Fruit fly (Drosophila melanogaster): ENCODE data around the gene CG3402.

The CG3402 gene

DNA sequence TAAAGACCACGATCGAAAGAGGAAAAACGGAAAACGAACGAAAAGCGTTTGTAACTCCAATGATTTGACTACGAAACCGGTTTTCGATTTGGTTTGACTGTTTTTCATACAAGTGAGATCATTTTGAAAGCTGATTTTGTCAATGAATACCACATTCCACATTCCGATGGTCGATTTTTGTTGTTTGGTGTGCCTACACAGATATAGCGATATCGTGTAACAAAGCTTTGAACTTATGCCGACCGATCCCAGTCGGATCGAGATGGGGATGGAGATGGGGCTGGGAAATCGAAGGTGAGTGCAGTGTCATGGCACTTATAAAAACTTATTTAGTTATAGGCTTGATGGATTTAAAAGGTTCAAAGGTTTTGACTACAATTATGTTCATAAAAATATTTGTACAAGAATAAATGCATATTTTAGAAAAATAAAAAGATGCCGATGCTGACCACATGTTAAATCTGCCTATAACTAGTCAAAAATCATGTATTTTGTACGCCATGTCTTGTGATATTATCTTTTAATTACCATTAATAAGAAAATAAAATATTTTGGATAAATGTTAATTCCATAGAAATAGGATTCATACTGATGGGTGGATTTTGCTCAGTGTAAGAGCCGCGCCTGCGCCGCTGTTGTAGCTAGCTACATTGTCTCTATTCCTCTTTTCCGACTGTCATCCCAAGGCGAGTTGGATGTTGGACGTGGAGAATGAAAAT lies 10.4 kb downstream of the CG3402 start (continued):
- no peak for TF ChIP-seq pb (GFP tag; optimal IDR thresholded peaks at IDR 0.05)
- peak; percentile 51 for TF ChIP-seq CG18619 (GFP tag; optimal IDR thresholded peaks at IDR 0.05)
- TF ChIP-seq E2f2 (GFP tag; IDR thresholded peaks at IDR 0.05) = peak; percentile 14; the same call in 1 of the 2 replicates
- TF ChIP-seq CG2889 (GFP tag; IDR thresholded peaks at IDR 0.05) = 0 out of 3 replicates have a peak, but pooled peaks have one; percentile 24
- TF ChIP-seq ato (GFP tag; IDR thresholded peaks at IDR 0.05; ENCODE audit: partially characterized antibody) = no peak
- TF ChIP-seq Abd-B (GFP tag; optimal IDR thresholded peaks at IDR 0.05) = no peak
- no peak for TF ChIP-seq CG3163 (GFP tag; optimal IDR thresholded peaks at IDR 0.05)
- no peak for TF ChIP-seq Hr78 (GFP tag; optimal IDR thresholded peaks at IDR 0.05)
- peak; percentile 3 for TF ChIP-seq CG8290 (GFP tag; optimal IDR thresholded peaks at IDR 0.05)
- no peak for TF ChIP-seq CG8290 (tag; optimal IDR thresholded peaks at IDR 0.05)
- TF ChIP-seq CG17912 (GFP tag; optimal IDR thresholded peaks at IDR 0.05) = no peak
- peak; percentile 22 for TF ChIP-seq CG10462 (GFP tag; optimal IDR thresholded peaks at IDR 0.05)
- TF ChIP-seq Hsf (GFP tag; optimal IDR thresholded peaks at IDR 0.05) = no peak
- no peak for TF ChIP-seq CG8089 (GFP tag; optimal IDR thresholded peaks at IDR 0.05)
- no peak for TF ChIP-seq crc (GFP tag; optimal IDR thresholded peaks at IDR 0.05)
- TF ChIP-seq sqz (GFP tag; optimal IDR thresholded peaks at IDR 0.05) = no peak
- TF ChIP-seq Nf-YC (tag; optimal IDR thresholded peaks at IDR 0.05) = peak; percentile 21
- TF ChIP-seq CG12769 (tag; optimal IDR thresholded peaks at IDR 0.05) = peak; percentile 77
- peak; percentile 29 for TF ChIP-seq CG12155 (GFP tag; optimal IDR thresholded peaks at IDR 0.05)
- TF ChIP-seq HLH3B (GFP tag; IDR thresholded peaks at IDR 0.05) = peak; percentile 5; the same call in 1 of the 2 replicates
- peak; percentile 76 for TF ChIP-seq nmo (GFP tag; optimal IDR thresholded peaks at IDR 0.05)
- peak; percentile 79 for TF ChIP-seq CG2712 (tag; optimal IDR thresholded peaks at IDR 0.05)
- no peak for TF ChIP-seq slp2 (GFP tag; optimal IDR thresholded peaks at IDR 0.05)
- TF ChIP-seq CG14050 (GFP tag; IDR thresholded peaks at IDR 0.05) = no peak
- TF ChIP-seq CG31388 (GFP tag; optimal IDR thresholded peaks at IDR 0.05) = no peak
- TF ChIP-seq CG1529 (GFP tag; optimal IDR thresholded peaks at IDR 0.05) = peak; percentile 44
- TF ChIP-seq CG6654 (GFP tag; optimal IDR thresholded peaks at IDR 0.05) = peak; percentile 27
- 0 out of 2 replicates have a peak, but pooled peaks have one; percentile 5 for TF ChIP-seq peb (GFP tag; IDR thresholded peaks at IDR 0.05)
- TF ChIP-seq Dek (tag; optimal IDR thresholded peaks at IDR 0.05) = peak; percentile 41
- TF ChIP-seq CG3726 (GFP tag; IDR thresholded peaks at IDR 0.05) = no peak
- peak; percentile 5 for TF ChIP-seq CG4820 (GFP tag; optimal IDR thresholded peaks at IDR 0.05)
- TF ChIP-seq Dip3 (GFP tag; optimal IDR thresholded peaks at IDR 0.05) = no peak
- TF ChIP-seq CG10543 (GFP tag; optimal IDR thresholded peaks at IDR 0.05) = no peak
- TF ChIP-seq rib (GFP tag; IDR thresholded peaks at IDR 0.05) = no peak
- TF ChIP-seq Nf-YB (GFP tag; optimal IDR thresholded peaks at IDR 0.05) = peak; percentile 45
- TF ChIP-seq ind (GFP tag; optimal IDR thresholded peaks at IDR 0.05) = peak; percentile 37
- no peak for TF ChIP-seq sc (optimal IDR thresholded peaks at IDR 0.05)
- peak; percentile 35 for TF ChIP-seq sc (GFP tag; optimal IDR thresholded peaks at IDR 0.05)
- peak; percentile 76 for TF ChIP-seq CG17361 (GFP tag; IDR thresholded peaks at IDR 0.05)
- TF ChIP-seq E2f1 (GFP tag; IDR thresholded peaks at IDR 0.05) = peak; percentile 52; the same call in 1 of the 2 replicates
- TF ChIP-seq Asciz (GFP tag; optimal IDR thresholded peaks at IDR 0.05) = peak; percentile 74
- TF ChIP-seq CG5180 (GFP tag; optimal IDR thresholded peaks at IDR 0.05) = peak; percentile 5
- no peak for TF ChIP-seq chn (GFP tag; optimal IDR thresholded peaks at IDR 0.05)
- TF ChIP-seq CG13424 (tag; optimal IDR thresholded peaks at IDR 0.05) = peak; percentile 71
- no peak for TF ChIP-seq CG1603 (tag; optimal IDR thresholded peaks at IDR 0.05)
- peak; percentile 72 for TF ChIP-seq Sox102F (GFP tag; optimal IDR thresholded peaks at IDR 0.05)
- TF ChIP-seq CG17385 (GFP tag; optimal IDR thresholded peaks at IDR 0.05) = peak; percentile 65
- TF ChIP-seq CG11695 (GFP tag; IDR thresholded peaks at IDR 0.05) = peak; percentile 20; the same call in 1 of the 3 replicates
- TF ChIP-seq CG15011 (GFP tag; optimal IDR thresholded peaks at IDR 0.05) = peak; percentile 46
- TF ChIP-seq CG4282 (GFP tag; optimal IDR thresholded peaks at IDR 0.05) = no peak

Measured in whole organism, embryonic.